Worm (Caenorhabditis elegans): Measurements from ENCODE around the gene pgph-3.

pgph-3 gene

ce11 chrV:5768292-5768695, 4.6 kb upstream of the pgph-3 start:
- TF ChIP-seq snpc-4 (tag; optimal IDR thresholded peaks at IDR 0.05) (no peak), nhr-85 (tag) (peak; percentile 98), lin-15B (tag; optimal IDR thresholded peaks at IDR 0.05) (no peak), tbx-2 (tag; optimal IDR thresholded peaks at IDR 0.05) (peak; percentile 77), ceh-82 (tag; optimal IDR thresholded peaks at IDR 0.05) (no peak), nhr-47 (tag; optimal IDR thresholded peaks at IDR 0.05) (peak; percentile 57), unc-86 (tag; optimal IDR thresholded peaks at IDR 0.05) (no peak), sptf-1 (tag; optimal IDR thresholded peaks at IDR 0.05) (no peak), nhr-12 (tag; optimal IDR thresholded peaks at IDR 0.05) (no peak), egl-13 (tag; optimal IDR thresholded peaks at IDR 0.05) (no peak), skn-1 (tag; optimal IDR thresholded peaks at IDR 0.05) (no peak), Y116A8C.19 (tag; optimal IDR thresholded peaks at IDR 0.05; ENCODE audit: borderline replicate concordance) (no peak), zag-1 (tag; optimal IDR thresholded peaks at IDR 0.05) (no peak), nhr-71 (tag; optimal IDR thresholded peaks at IDR 0.05) (peak; percentile 92), aly-2 (tag; optimal IDR thresholded peaks at IDR 0.05) (no peak), dpl-1 (GFP tag; optimal IDR thresholded peaks at IDR 0.05) (peak in 1 of 3 experiments; percentile 35), vab-15 (tag; optimal IDR thresholded peaks at IDR 0.05) (no peak), elt-2 (tag; optimal IDR thresholded peaks at IDR 0.05) (peak; percentile 70), nhr-11 (tag; optimal IDR thresholded peaks at IDR 0.05) (no peak), lin-14 (GFP tag; optimal IDR thresholded peaks at IDR 0.05) (peak; percentile 94), ces-1 (GFP tag; optimal IDR thresholded peaks at IDR 0.05) (no peak), ceh-8 (GFP tag; optimal IDR thresholded peaks at IDR 0.05) (no peak), tlp-1 (tag; optimal IDR thresholded peaks at IDR 0.05) (no peak), efl-1 (optimal IDR thresholded peaks at IDR 0.05) (peak; percentile 18 to 34), efl-1 (GFP tag; optimal IDR thresholded peaks at IDR 0.05 in 1 of 2) (peak; percentile 1 to 84), snu-23 (GFP tag; optimal IDR thresholded peaks at IDR 0.05) (peak; percentile 76), C04F5.9 (tag; optimal IDR thresholded peaks at IDR 0.05) (no peak), sox-4 (tag; optimal IDR thresholded peaks at IDR 0.05) (no peak), efl-3 (GFP tag; optimal IDR thresholded peaks at IDR 0.05) (no peak), grh-1 (GFP tag; IDR thresholded peaks at IDR 0.05) (peak; percentile 70), unc-98 (GFP tag; IDR thresholded peaks at IDR 0.05) (no peak), lin-35 (GFP tag; optimal IDR thresholded peaks at IDR 0.05) (peak; percentile 10 to 41), xbp-1 (tag; optimal IDR thresholded peaks at IDR 0.05) (peak; percentile 38), pqm-1 (tag; optimal IDR thresholded peaks at IDR 0.05) (no peak), nhr-237 (tag; optimal IDR thresholded peaks at IDR 0.05) (no peak), lin-13 (GFP tag; optimal IDR thresholded peaks at IDR 0.05) (peak; percentile 12), unc-30 (tag; optimal IDR thresholded peaks at IDR 0.05) (no peak), lir-3 (tag; optimal IDR thresholded peaks at IDR 0.05; ENCODE audit: poor library complexity) (no peak), mef-2 (tag; optimal IDR thresholded peaks at IDR 0.05) (no peak), aha-1 (tag; optimal IDR thresholded peaks at IDR 0.05) (no peak), nhr-77 (tag; optimal IDR thresholded peaks at IDR 0.05) (peak; percentile 19), jun-1 (tag; optimal IDR thresholded peaks at IDR 0.05) (no peak), nhr-19 (GFP tag; conservative IDR thresholded peaks at IDR 0.05) (peak; percentile 88), lsy-2 (tag; optimal IDR thresholded peaks at IDR 0.05) (peak; percentile 49 to 52), C34B4.2 (tag; optimal IDR thresholded peaks at IDR 0.05) (no peak), pag-3 (tag; optimal IDR thresholded peaks at IDR 0.05; ENCODE audit: borderline replicate concordance, insufficient read depth) (no peak), elt-3 (tag; optimal IDR thresholded peaks at IDR 0.05) (peak in 5 of 6 experiments; percentile 72 to 92 (median 78)), hpl-2 (GFP tag; optimal IDR thresholded peaks at IDR 0.05) (no peak), egl-27 (tag; optimal IDR thresholded peaks at IDR 0.05) (peak in 1 of 2 experiments; percentile 71), fkh-10 (GFP tag; optimal IDR thresholded peaks at IDR 0.05) (no peak), nhr-76 (tag; optimal IDR thresholded peaks at IDR 0.05) (peak; percentile 10), fkh-4 (tag; optimal IDR thresholded peaks at IDR 0.05; ENCODE audit: borderline replicate concordance) (no peak), swsn-7 (tag; optimal IDR thresholded peaks at IDR 0.05) (peak; percentile 18), ceh-88 (GFP tag; IDR thresholded peaks at IDR 0.05) (no peak)

Data from whole organism, L1 larva.